Fruit fly (Drosophila melanogaster): ENCODE results near the gene nero.
A peak's percentile ranks its signal among the peaks of the same experiment; 100 is the strongest.

Gene nero

dm6 chr3R:31706142-31706894, 41.0 kb downstream of the nero start (continued):
- TF ChIP-seq vvl (GFP tag; IDR thresholded peaks at IDR 0.05) (peak; percentile 52; the same call in 1 of the 2 replicates), CG10959 (GFP tag; IDR thresholded peaks at IDR 0.05) (peak; percentile 77), Xrp1 (GFP tag; IDR thresholded peaks at IDR 0.05) (peak; percentile 82), bsh (GFP tag; optimal IDR thresholded peaks at IDR 0.05) (peak; percentile 3 to 77), HLH54F (GFP tag; optimal IDR thresholded peaks at IDR 0.05) (no peak), Spps (tag; optimal IDR thresholded peaks at IDR 0.05) (peak; percentile 51), nmo (GFP tag; optimal IDR thresholded peaks at IDR 0.05) (no peak)

- TF ChIP-seq grau (tag; optimal IDR thresholded peaks at IDR 0.05) (peak; percentile 49), Sox102F (GFP tag; optimal IDR thresholded peaks at IDR 0.05) (no peak), ara (GFP tag; IDR thresholded peaks at IDR 0.05) (peak; percentile 83), unpg (GFP tag; optimal IDR thresholded peaks at IDR 0.05) (peak; percentile 48), CG11398 (GFP tag; optimal IDR thresholded peaks at IDR 0.05) (no peak), sisA (GFP tag; IDR thresholded peaks at IDR 0.05) (0 out of 2 replicates have a peak, but pooled peaks have one; percentile 15), esg (GFP tag; conservative IDR thresholded peaks at IDR 0.05) (0 out of 2 replicates have a peak, but pooled peaks have one; percentile 5), Sin3A (optimal IDR thresholded peaks at IDR 0.05) (no peak), vvl (GFP tag; IDR thresholded peaks at IDR 0.05) (peak; percentile 62), NK7.1 (GFP tag; optimal IDR thresholded peaks at IDR 0.05) (no peak), Abd-B (GFP tag; optimal IDR thresholded peaks at IDR 0.05) (peak; percentile 25), eyg (GFP tag; optimal IDR thresholded peaks at IDR 0.05) (no peak), CG33557 (GFP tag; optimal IDR thresholded peaks at IDR 0.05) (peak; percentile 76), Spps (tag; optimal IDR thresholded peaks at IDR 0.05) (peak; percentile 61), HmgD (GFP tag; optimal IDR thresholded peaks at IDR 0.05) (no peak), mam (GFP tag; optimal IDR thresholded peaks at IDR 0.05) (no peak), zf30C (GFP tag; optimal IDR thresholded peaks at IDR 0.05) (peak; percentile 88), chn (GFP tag; optimal IDR thresholded peaks at IDR 0.05) (peak; percentile 13), Fer1 (GFP tag; optimal IDR thresholded peaks at IDR 0.05) (no peak), tap (tag; optimal IDR thresholded peaks at IDR 0.05) (peak; percentile 13), CG8944 (GFP tag; optimal IDR thresholded peaks at IDR 0.05) (no peak), trem (tag; optimal IDR thresholded peaks at IDR 0.05) (peak; percentile 42), E2f1 (GFP tag; IDR thresholded peaks at IDR 0.05) (peak; percentile 62), Ets65A (GFP tag) (no peak), CG15073 (GFP tag; optimal IDR thresholded peaks at IDR 0.05) (no peak), Elba2 (GFP tag; optimal IDR thresholded peaks at IDR 0.05) (peak; percentile 36), sens (GFP tag) (peak; percentile 79), al (GFP tag; IDR thresholded peaks at IDR 0.05) (no peak), fu2 (GFP tag; optimal IDR thresholded peaks at IDR 0.05) (no peak), CG6813 (GFP tag; optimal IDR thresholded peaks at IDR 0.05) (peak; percentile 22), crol (GFP tag; IDR thresholded peaks at IDR 0.05) (peak; percentile 32; the same call in 1 of the 2 replicates), CG4820 (GFP tag; optimal IDR thresholded peaks at IDR 0.05) (peak; percentile 42), CG13775 (GFP tag; optimal IDR thresholded peaks at IDR 0.05) (peak; percentile 62), rib (GFP tag; IDR thresholded peaks at IDR 0.05) (no peak), Lhr (GFP tag; optimal IDR thresholded peaks at IDR 0.05) (peak; percentile 25), ssp (GFP tag; IDR thresholded peaks at IDR 0.05) (peak; percentile 49), insv (GFP tag; optimal IDR thresholded peaks at IDR 0.05) (no peak), Oli (tag; optimal IDR thresholded peaks at IDR 0.05) (peak; percentile 27), CG4404 (GFP tag; IDR thresholded peaks at IDR 0.05) (peak; percentile 92), usp (GFP tag; optimal IDR thresholded peaks at IDR 0.05) (no peak), fd96Cb (tag; optimal IDR thresholded peaks at IDR 0.05) (peak; percentile 43), CG11696 (GFP tag; IDR thresholded peaks at IDR 0.05) (0 out of 2 replicates have a peak, but pooled peaks have one; percentile 31), Chrac-16 (GFP tag; optimal IDR thresholded peaks at IDR 0.05) (peak; percentile 59)
Measured at dm6 chr3R:31704524-31705215, 42.7 kb downstream of the nero start.
